Worm (Caenorhabditis elegans) whole organism, L4 larva: Measurements from ENCODE around the gene srw-140.

Experiments used
- F10B5.3 ChIP-seq: sonication (generic microtip); optimal IDR thresholded peaks from 2 replicates; lab custom pipeline; 2016; ENCODE audit warnings: mild to moderate bottlenecking, missing genetic modification characterization, missing compliant biosample characterization
- F26F4.8 ChIP-seq: fragments of 200-800 bp; sonication (Bioruptor generic); conservative IDR thresholded peaks from 2 replicates; pipeline ENCODE4 v1.3.6; 2022; ENCODE audit warnings: missing genetic modification characterization, missing compliant biosample characterization
- F44E2.7 ChIP-seq: fragments of 200-800 bp; sonication (Bioruptor generic); IDR thresholded peaks from 2 replicates; pipeline ENCODE4 v2.1.2; 2022; ENCODE audit warnings: missing genetic modification characterization, missing compliant biosample characterization
- R02D3.7 ChIP-seq: fragments of 150-350 bp; sonication (generic microtip); optimal IDR thresholded peaks from 3 replicates; lab custom pipeline; 2014; ENCODE audit warnings: missing biosample characterization, missing genetic modification characterization
- T20F7.1 ChIP-seq: fragments of 200-800 bp; sonication (Bioruptor generic); optimal IDR thresholded peaks from 2 replicates; lab custom pipeline; 2018; ENCODE audit warnings: mild to moderate bottlenecking, missing genetic modification characterization, missing compliant biosample characterization
- T26A8.4 ChIP-seq: fragments of 200-800 bp; sonication (Bioruptor generic); IDR thresholded peaks from 2 replicates; pipeline ENCODE4 v1.3.6; 2022; ENCODE audit warnings: missing genetic modification characterization, missing compliant biosample characterization
- Y5F2A.4 ChIP-seq: fragments of 200-800 bp; sonication (Bioruptor generic); optimal IDR thresholded peaks from 2 replicates; lab custom pipeline; 2018; ENCODE audit warnings: mild to moderate bottlenecking, missing genetic modification characterization, missing compliant biosample characterization
- ZK337.2 ChIP-seq: fragments of 200-800 bp; sonication (Bioruptor generic); IDR thresholded peaks from 2 replicates; pipeline ENCODE4 v1.3.6; 2022; ENCODE audit warnings: missing genetic modification reagents, missing genetic modification characterization, missing compliant biosample characterization
- aha-1 ChIP-seq: fragments of 150-350 bp; peaks from one replicate; lab custom pipeline; 2014; ENCODE audit warnings: missing biosample characterization, missing genetic modification characterization
- aly-2 ChIP-seq: sonication (generic microtip); optimal IDR thresholded peaks from 2 replicates; lab custom pipeline; 2018; ENCODE audit warnings: missing biosample characterization, missing genetic modification characterization
- arid-1 ChIP-seq: fragments of 200-800 bp; sonication (Bioruptor generic); conservative IDR thresholded peaks from 2 replicates; pipeline ENCODE4 v1.3.6; 2022; ENCODE audit warnings: missing genetic modification reagents, missing genetic modification characterization, missing compliant biosample characterization
- daf-19 ChIP-seq: fragments of 200-800 bp; sonication (Bioruptor generic); conservative IDR thresholded peaks from 2 replicates; pipeline ENCODE4 v1.3.6; 2022; ENCODE audit warnings: missing genetic modification characterization, missing compliant biosample characterization
- dmd-8 ChIP-seq: fragments of 200-800 bp; sonication (Bioruptor generic); IDR thresholded peaks from 2 replicates; pipeline ENCODE4 v1.3.6; 2022; ENCODE audit warnings: missing genetic modification characterization, missing compliant biosample characterization
- dpl-1 ChIP-seq: fragments of 150-350 bp; optimal IDR thresholded peaks from 2 replicates; lab custom pipeline; 2014; ENCODE audit warnings: missing biosample characterization, missing genetic modification reagents, missing genetic modification characterization
- duxl-1 ChIP-seq: sonication (generic microtip); optimal IDR thresholded peaks from 2 replicates; lab custom pipeline; 2016; ENCODE audit warnings: mild to moderate bottlenecking, missing genetic modification characterization, moderate library complexity, missing compliant biosample characterization; ENCODE audit not compliant: poor library complexity
- fos-1 ChIP-seq: fragments of 150-350 bp; optimal IDR thresholded peaks from 2 replicates; lab custom pipeline; 2014; ENCODE audit warnings: missing biosample characterization, missing genetic modification characterization
- gei-8 ChIP-seq: fragments of 200-800 bp; sonication (Bioruptor generic); optimal IDR thresholded peaks from 2 replicates; lab custom pipeline; 2018; ENCODE audit warnings: mild to moderate bottlenecking, missing genetic modification characterization, missing compliant biosample characterization
- hif-1 ChIP-seq, 2 experiments: sonication (generic microtip); optimal IDR thresholded peaks; 2 replicates each; lab custom pipeline; 2016 to 2017; ENCODE audit warnings: missing compliant biosample characterization in 2 of 2, missing genetic modification characterization in 2 of 2, missing genetic modification reagents in 2 of 2, missing genotype in 2 of 2, mild to moderate bottlenecking in 1 of 2
- hlh-11 ChIP-seq: fragments of 200-800 bp; sonication (Bioruptor generic); optimal IDR thresholded peaks from 2 replicates; lab custom pipeline; 2018; ENCODE audit warnings: mild to moderate bottlenecking, missing genetic modification characterization, missing compliant biosample characterization
- hlh-30 ChIP-seq: sonication (generic microtip); optimal IDR thresholded peaks from 2 replicates; lab custom pipeline; 2017; ENCODE audit warnings: antibody characterized with exemption, mild to moderate bottlenecking, missing genetic modification characterization, missing compliant biosample characterization; ENCODE audit not compliant: insufficient read depth
- hmg-1.1 ChIP-seq: fragments of 200-800 bp; sonication (Bioruptor generic); IDR thresholded peaks from 2 replicates; pipeline ENCODE4 v1.3.6; 2022; ENCODE audit warnings: missing genetic modification reagents, missing genetic modification characterization, missing compliant biosample characterization
- lin-1 ChIP-seq: fragments of 200-800 bp; sonication (Bioruptor generic); IDR thresholded peaks from 2 replicates; pipeline ENCODE4 v1.3.6; 2022; ENCODE audit warnings: missing genetic modification reagents, missing genetic modification characterization, missing compliant biosample characterization
- lin-29 ChIP-seq: fragments of 200-800 bp; sonication (Bioruptor generic); IDR thresholded peaks from 2 replicates; pipeline ENCODE4 v1.3.6; 2022; ENCODE audit warnings: missing genetic modification reagents, missing genetic modification characterization, missing compliant biosample characterization
- lin-38 ChIP-seq: fragments of 200-800 bp; sonication (Bioruptor generic); IDR thresholded peaks from 2 replicates; pipeline ENCODE4 v1.3.6; 2022; ENCODE audit warnings: missing genetic modification reagents, missing genetic modification characterization, missing compliant biosample characterization
- madf-5 ChIP-seq, 2 experiments: fragments of 200-800 bp; sonication (Bioruptor generic); IDR thresholded peaks; 2 replicates each; pipeline ENCODE4 v1.3.6; 2022; ENCODE audit warnings: missing compliant biosample characterization in 2 of 2, missing genetic modification characterization in 2 of 2
- mdl-1 ChIP-seq, 2 experiments: fragments of 150-350 bp in 1 of 2; sonication (generic microtip) in 1 of 2; optimal IDR thresholded peaks; 2 replicates each; lab custom pipeline; 2014 to 2017; ENCODE audit warnings: missing biosample characterization in 2 of 2, missing genetic modification characterization in 2 of 2
- nhr-11 ChIP-seq: fragments of 150-350 bp; optimal IDR thresholded peaks from 2 replicates; lab custom pipeline; 2014; ENCODE audit warnings: missing biosample characterization, missing genetic modification characterization
- nhr-111 ChIP-seq: fragments of 200-800 bp; sonication (Bioruptor generic); optimal IDR thresholded peaks from 2 replicates; lab custom pipeline; 2018; ENCODE audit warnings: mild to moderate bottlenecking, missing genetic modification characterization, missing compliant biosample characterization
- nhr-28 ChIP-seq: fragments of 150-350 bp; optimal IDR thresholded peaks from 2 replicates; lab custom pipeline; 2014; ENCODE audit warnings: missing biosample characterization, missing genetic modification characterization
- nhr-42 ChIP-seq: fragments of 200-800 bp; sonication (Bioruptor generic); IDR thresholded peaks from 2 replicates; pipeline ENCODE4 v1.3.6; 2022; ENCODE audit warnings: missing genetic modification characterization, missing compliant biosample characterization
- nhr-48 ChIP-seq: sonication (generic microtip); optimal IDR thresholded peaks from 2 replicates; lab custom pipeline; 2016; ENCODE audit warnings: mild to moderate bottlenecking, missing genetic modification characterization, missing compliant biosample characterization
- nhr-6 ChIP-seq: fragments of 150-350 bp; optimal IDR thresholded peaks from 2 replicates; lab custom pipeline; 2014; ENCODE audit warnings: missing biosample characterization, missing genetic modification characterization
- nhr-77 ChIP-seq: fragments of 150-350 bp; optimal IDR thresholded peaks from 2 replicates; lab custom pipeline; 2014; ENCODE audit warnings: missing biosample characterization, missing genetic modification characterization
- rbr-2 ChIP-seq: sonication (generic microtip); optimal IDR thresholded peaks from 2 replicates; lab custom pipeline; 2016; ENCODE audit warnings: missing genotype, missing genetic modification characterization, missing compliant biosample characterization
- skn-1 ChIP-seq: fragments of 150-350 bp; optimal IDR thresholded peaks from 2 replicates; lab custom pipeline; 2014; ENCODE audit warnings: missing biosample characterization, missing genetic modification characterization
- snpc-1.2 ChIP-seq: fragments of 200-800 bp; sonication (Bioruptor generic); IDR thresholded peaks from 2 replicates; pipeline ENCODE4 v1.3.6; 2022; ENCODE audit warnings: missing genetic modification reagents, missing genetic modification characterization, missing compliant biosample characterization
- spr-3 ChIP-seq: fragments of 200-800 bp; sonication (Bioruptor generic); optimal IDR thresholded peaks from 2 replicates; lab custom pipeline; 2018; ENCODE audit warnings: mild to moderate bottlenecking, missing genetic modification characterization, missing compliant biosample characterization
- tra-1 ChIP-seq: fragments of 200-800 bp; sonication (Bioruptor generic); IDR thresholded peaks from 2 replicates; pipeline ENCODE4 v1.3.6; 2022; ENCODE audit warnings: missing genetic modification reagents, missing genetic modification characterization, missing compliant biosample characterization
- unc-62 ChIP-seq, 3 experiments: fragments of 150-350 bp in 1 of 3; sonication (generic microtip); optimal IDR thresholded peaks in 2 of 3; peaks in 1 of 3; 1 replicate in 1 of 3; 2 replicates in 2 of 3; lab custom pipeline; 2014 to 2017; ENCODE audit warnings: missing biosample characterization in 3 of 3, missing genetic modification characterization in 3 of 3, missing genetic modification reagents in 3 of 3, missing genotype in 1 of 3
- zip-11 ChIP-seq: fragments of 200-800 bp; sonication (Bioruptor generic); IDR thresholded peaks from 2 replicates; pipeline ENCODE4 v1.3.6; 2022; ENCODE audit warnings: missing genetic modification characterization, missing compliant biosample characterization
- zip-2 ChIP-seq: fragments of 150-350 bp; optimal IDR thresholded peaks from 2 replicates; lab custom pipeline; 2014; ENCODE audit warnings: missing biosample characterization, missing genetic modification characterization
- ztf-11 ChIP-seq: fragments of 150-350 bp; optimal IDR thresholded peaks from 2 replicates; lab custom pipeline; 2014; ENCODE audit warnings: missing biosample characterization, missing genetic modification characterization
- ztf-7 ChIP-seq: fragments of 150-350 bp; optimal IDR thresholded peaks from 2 replicates; lab custom pipeline; 2014; ENCODE audit warnings: missing biosample characterization, missing genetic modification characterization

srw-140 gene

DNA sequence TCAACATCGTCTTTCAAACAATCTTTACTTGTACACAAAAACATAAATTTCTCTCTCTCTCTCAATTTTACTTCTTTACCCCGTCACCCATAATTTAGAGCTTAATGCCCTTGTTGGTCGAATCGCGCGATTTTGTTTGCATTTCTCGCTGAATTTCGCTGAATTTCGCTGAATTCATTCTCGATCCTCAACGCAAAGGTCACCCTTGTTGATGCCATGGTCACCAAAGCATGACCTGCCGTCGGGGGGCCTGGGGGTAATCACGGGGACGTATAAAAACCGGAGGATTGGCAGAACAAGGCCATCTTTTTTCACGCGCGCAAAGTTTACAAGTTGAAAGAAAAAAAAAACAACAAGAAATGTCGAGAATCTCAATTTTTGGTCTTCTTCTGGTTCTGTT, 35.5 kb upstream of the srw-140 start, which contains the start of gene F14F9.8:
Gene F14F9.8 (plus strand): TSS at position 301 of the 400 bp plus-strand sequence.
- peak; percentile 79 for TF ChIP-seq aha-1 (tag; lab: Kevin White, UChicago)
- TF ChIP-seq unc-62 (GFP tag; optimal IDR thresholded peaks at IDR 0.05 in 1 of 2; lab: Kevin White, UChicago): peak in 1 of 2 experiments; percentile 4
- TF ChIP-seq unc-62 (tag; optimal IDR thresholded peaks at IDR 0.05; lab: Kevin White, UChicago): no peak
- TF ChIP-seq F26F4.8 (GFP tag; lab: Robert Waterston, UW): no peak

DNA sequence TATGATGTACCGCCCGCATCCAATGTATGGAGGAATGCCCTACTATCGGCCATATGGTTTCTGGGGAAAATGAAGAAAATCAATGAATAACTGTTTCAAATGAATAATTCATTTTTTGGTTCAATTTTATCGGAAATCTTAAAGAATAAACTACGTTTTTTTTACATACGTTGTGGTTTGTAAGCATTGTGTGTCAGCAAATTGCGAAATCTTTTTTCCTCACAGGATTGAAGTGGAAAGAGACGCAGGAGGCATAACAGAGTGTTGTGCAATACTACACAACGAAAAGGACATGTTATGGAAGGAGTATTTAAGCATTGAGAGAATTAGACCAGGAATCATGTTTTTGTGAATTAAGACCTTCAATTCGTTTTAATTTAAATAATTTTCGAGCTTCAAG, 34.1 kb upstream of the srw-140 start:
- TF ChIP-seq lin-1: no peak
- no peak for TF ChIP-seq spr-3 (GFP tag; lab: Kevin White, UChicago)
- peak; percentile 64 for TF ChIP-seq ztf-7 (tag; lab: Kevin White, UChicago)
- peak; percentile 20 for TF ChIP-seq dpl-1 (GFP tag; lab: Kevin White, UChicago)
- TF ChIP-seq T26A8.4: no peak
- TF ChIP-seq rbr-2 (tag; lab: Kevin White, UChicago): no peak
- no peak for TF ChIP-seq Y5F2A.4 (GFP tag; lab: Kevin White, UChicago)
- TF ChIP-seq mdl-1 (tag; optimal IDR thresholded peaks at IDR 0.05; lab: Kevin White, UChicago): no peak
- TF ChIP-seq duxl-1 (tag; lab: Kevin White, UChicago): no peak
- peak; percentile 57 for TF ChIP-seq nhr-6 (tag; lab: Kevin White, UChicago)
- no peak for TF ChIP-seq F10B5.3
- TF ChIP-seq gei-8 (GFP tag; lab: Kevin White, UChicago): no peak
- TF ChIP-seq snpc-1.2: no peak
- TF ChIP-seq aly-2 (tag; lab: Kevin White, UChicago): no peak
- peak; percentile 70 for TF ChIP-seq aha-1 (tag; lab: Kevin White, UChicago)
- TF ChIP-seq zip-2 (tag; lab: Kevin White, UChicago): peak; percentile 99
- TF ChIP-seq lin-29 (GFP tag; lab: Robert Waterston, UW): no peak
- no peak for TF ChIP-seq nhr-111 (GFP tag; lab: Kevin White, UChicago)
- TF ChIP-seq madf-5 (GFP tag; IDR thresholded peaks at IDR 0.05; lab: Robert Waterston, UW): no peak
- TF ChIP-seq nhr-42: no peak
- no peak for TF ChIP-seq dmd-8
- TF ChIP-seq hlh-30 (tag; lab: Kevin White, UChicago): peak; percentile 40
- no peak for TF ChIP-seq R02D3.7
- no peak for TF ChIP-seq nhr-48 (tag; lab: Kevin White, UChicago)
- TF ChIP-seq daf-19 (GFP tag; lab: Robert Waterston, UW): no peak
- TF ChIP-seq nhr-11: peak; percentile 35
- peak; percentile 19 for TF ChIP-seq hlh-11 (tag; lab: Kevin White, UChicago)
- TF ChIP-seq fos-1: no peak
- peak; percentile 83 for TF ChIP-seq nhr-28
- no peak for TF ChIP-seq hmg-1.1 (GFP tag; lab: Robert Waterston, UW)
- no peak for TF ChIP-seq T20F7.1
- no peak for TF ChIP-seq F44E2.7
- TF ChIP-seq nhr-77 (tag; lab: Kevin White, UChicago): peak; percentile 8
- peak in 1 of 2 experiments; percentile 85 for TF ChIP-seq unc-62 (GFP tag; optimal IDR thresholded peaks at IDR 0.05 in 1 of 2; lab: Kevin White, UChicago)
- no peak for TF ChIP-seq unc-62 (tag; optimal IDR thresholded peaks at IDR 0.05; lab: Kevin White, UChicago)
- no peak for TF ChIP-seq ztf-11 (tag; lab: Kevin White, UChicago)
- TF ChIP-seq arid-1 (GFP tag; lab: Robert Waterston, UW): no peak
- TF ChIP-seq skn-1: no peak
- peak in 1 of 2 experiments; percentile 46 for TF ChIP-seq hif-1 (tag; optimal IDR thresholded peaks at IDR 0.05; lab: Kevin White, UChicago)
- no peak for TF ChIP-seq tra-1 (GFP tag; lab: Robert Waterston, UW)
- no peak for TF ChIP-seq zip-11 (GFP tag; lab: Robert Waterston, UW)
- no peak for TF ChIP-seq lin-38 (GFP tag; lab: Robert Waterston, UW)
- TF ChIP-seq ZK337.2 (GFP tag; lab: Robert Waterston, UW): no peak
- TF ChIP-seq, all 104 proteins: peak for 12
